Fruit fly (Drosophila melanogaster) whole organism, adult: ENCODE data around the gene zfh2.

Experiments
- CG11617 ChIP-seq: fragments of 200-800 bp; sonication (Bioruptor generic); optimal IDR thresholded peaks from 2 replicates; lab custom pipeline; 2017; ENCODE audit warnings: mild to moderate bottlenecking, missing biosample characterization, missing genetic modification reagents, missing genetic modification characterization
- CG12768 ChIP-seq: fragments of 200-800 bp; sonication (Bioruptor generic); optimal IDR thresholded peaks from 2 replicates; lab custom pipeline; 2017; ENCODE audit warnings: missing biosample characterization, missing genetic modification characterization, mild to moderate bottlenecking, moderate library complexity, missing genetic modification reagents
- CG1620 ChIP-seq: fragments of 200-800 bp; sonication (Bioruptor generic); optimal IDR thresholded peaks from 2 replicates; lab custom pipeline; 2016; ENCODE audit warnings: missing biosample characterization, missing genetic modification characterization
- CG33017 ChIP-seq: fragments of 200-800 bp; sonication (Bioruptor generic); optimal IDR thresholded peaks from 2 replicates; lab custom pipeline; 2018; ENCODE audit warnings: missing biosample characterization, mild to moderate bottlenecking, missing genetic modification characterization, moderate library complexity
- CG5204 ChIP-seq: fragments of 200-800 bp; sonication (Bioruptor generic); optimal IDR thresholded peaks from 2 replicates; lab custom pipeline; 2016; ENCODE audit warnings: missing biosample characterization, missing genetic modification characterization
- CG7101 ChIP-seq: fragments of 200-800 bp; sonication (Bioruptor generic); optimal IDR thresholded peaks from 2 replicates; lab custom pipeline; 2018; ENCODE audit warnings: missing biosample characterization, mild to moderate bottlenecking, missing genetic modification characterization, moderate library complexity
- Clk ChIP-seq: fragments of 200-800 bp; sonication (Bioruptor generic); optimal IDR thresholded peaks from 2 replicates; lab custom pipeline; 2017; ENCODE audit warnings: missing biosample characterization, missing genetic modification characterization
- Crg-1 ChIP-seq: fragments of 200-800 bp; sonication (Bioruptor generic); optimal IDR thresholded peaks from 2 replicates; lab custom pipeline; 2016; ENCODE audit warnings: missing biosample characterization, missing genetic modification characterization
- Hr96 ChIP-seq: fragments of 200-800 bp; sonication (Bioruptor generic); optimal IDR thresholded peaks from 2 replicates; lab custom pipeline; 2016; ENCODE audit warnings: missing biosample characterization, missing genetic modification characterization
- Mnt ChIP-seq: fragments of 200-800 bp; sonication (Bioruptor generic); optimal IDR thresholded peaks from 2 replicates; lab custom pipeline; 2016; ENCODE audit warnings: missing biosample characterization, mild to moderate bottlenecking, missing genetic modification characterization
- bab1 ChIP-seq: fragments of 200-800 bp; sonication (Bioruptor generic); optimal IDR thresholded peaks from 3 replicates; lab custom pipeline; 2019; ENCODE audit warnings: missing biosample characterization, mild to moderate bottlenecking, missing genetic modification characterization, moderate library complexity
- cic ChIP-seq: fragments of 200-800 bp; sonication (Bioruptor generic); optimal IDR thresholded peaks from 2 replicates; lab custom pipeline; 2017; ENCODE audit warnings: missing biosample characterization, mild to moderate bottlenecking, missing genetic modification characterization, moderate library complexity
- cnc ChIP-seq, 2 experiments: fragments of >200 bp; optimal IDR thresholded peaks; 2 replicates each; lab custom pipeline; 2017
- kay ChIP-seq: fragments of 200-800 bp; sonication (Bioruptor generic); peaks from one replicate; lab custom pipeline; 2016; ENCODE audit warnings: missing biosample characterization, missing genetic modification characterization, borderline replicate concordance
- ovo ChIP-seq: fragments of 200-800 bp; sonication (Bioruptor generic); optimal IDR thresholded peaks from 2 replicates; lab custom pipeline; 2016; ENCODE audit warnings: missing biosample characterization, missing genetic modification characterization
- pad ChIP-seq: fragments of 200-800 bp; sonication (Bioruptor generic); optimal IDR thresholded peaks from 3 replicates; lab custom pipeline; 2017; ENCODE audit warnings: missing biosample characterization, missing genetic modification characterization, mild to moderate bottlenecking, moderate library complexity, missing genetic modification reagents
- tj ChIP-seq: fragments of 200-800 bp; sonication (Bioruptor generic); optimal IDR thresholded peaks from 3 replicates; lab custom pipeline; 2017; ENCODE audit warnings: missing biosample characterization, mild to moderate bottlenecking, missing genetic modification characterization, moderate library complexity
- toe ChIP-seq: fragments of 200-800 bp; sonication (Bioruptor generic); optimal IDR thresholded peaks from 2 replicates; lab custom pipeline; 2016; ENCODE audit warnings: missing biosample characterization, missing genetic modification characterization

Gene zfh2

DNA sequence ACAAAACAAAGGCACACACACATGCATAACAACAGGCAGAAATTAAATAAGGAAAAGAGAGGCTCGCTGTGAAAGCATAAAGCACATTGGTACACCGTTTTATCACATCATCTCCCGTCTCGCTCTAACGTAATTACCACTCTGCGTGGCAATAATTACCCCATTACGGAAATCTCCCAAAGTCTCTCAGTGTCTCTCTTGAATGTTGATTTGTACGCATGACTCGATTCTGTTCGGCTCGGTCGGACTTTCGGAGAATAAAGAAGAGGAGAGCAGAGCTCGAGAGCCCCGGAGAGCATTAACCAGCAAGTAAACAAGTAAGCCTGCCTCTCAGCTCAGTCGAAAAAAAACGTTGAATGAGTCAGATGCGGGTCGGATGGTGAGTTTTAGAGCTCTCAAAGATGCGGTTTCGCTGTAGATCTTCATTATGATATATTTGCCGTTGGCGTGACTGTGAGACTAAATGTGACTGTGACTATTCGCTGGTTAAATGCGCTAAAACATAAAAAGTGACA is at the start of gene zfh2:
Gene zfh2 (plus strand): TSS at position 332 of the 515 bp plus-strand sequence.
- TF ChIP-seq pad, result peak; percentile 52
- no peak for TF ChIP-seq tj (GFP tag; lab: Kevin White, UChicago)

DNA sequence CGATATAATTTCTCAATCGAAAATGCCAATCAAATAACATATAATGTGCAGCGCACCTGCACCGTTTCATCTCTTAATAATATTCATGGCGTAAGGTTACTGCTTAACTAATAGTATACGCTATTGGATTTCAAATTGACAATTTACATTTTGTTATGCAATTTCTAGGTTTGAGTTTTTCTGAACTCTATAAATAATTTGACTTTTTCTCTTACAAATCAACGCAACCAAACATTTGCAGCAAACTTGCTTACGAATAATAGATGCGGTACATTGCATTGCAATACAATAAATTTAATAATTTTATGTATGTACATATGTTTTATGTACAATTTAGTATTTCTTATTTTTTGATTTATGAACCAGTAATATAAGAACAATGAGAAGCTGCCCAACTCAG is 48.3 kb upstream of the zfh2 start:
- peak; percentile 90 for TF ChIP-seq kay
- TF ChIP-seq bab1 (GFP tag; lab: Kevin White, UChicago), result no peak

DNA sequence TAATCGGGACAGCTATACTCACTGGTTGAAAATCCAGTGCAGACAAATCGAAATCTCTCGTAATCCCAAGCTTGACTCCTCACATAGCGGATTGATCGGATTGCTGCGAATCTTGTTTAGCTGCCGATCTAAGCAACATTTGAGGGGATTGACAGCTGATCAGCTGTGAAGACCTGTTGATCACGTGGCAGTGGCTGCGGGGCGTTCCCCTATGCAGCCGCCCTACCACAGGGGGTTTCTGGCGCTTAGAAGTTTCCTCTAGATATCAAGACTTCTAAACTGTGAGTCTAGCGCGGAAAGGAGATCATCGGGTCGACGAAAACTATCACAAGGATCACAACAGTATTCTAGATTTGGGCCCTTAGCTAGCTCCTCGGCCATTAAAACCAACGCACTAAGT is 43.0 kb upstream of the zfh2 start:
- TF ChIP-seq Hr96 (no peak), CG12768 (GFP tag; lab: Kevin White, UChicago) (no peak), CG5204 (GFP tag; lab: Kevin White, UChicago) (no peak), ovo (GFP tag; lab: Kevin White, UChicago) (no peak), CG1620 (GFP tag; lab: Kevin White, UChicago) (no peak), CG33017 (tag; lab: Kevin White, UChicago) (no peak)

DNA sequence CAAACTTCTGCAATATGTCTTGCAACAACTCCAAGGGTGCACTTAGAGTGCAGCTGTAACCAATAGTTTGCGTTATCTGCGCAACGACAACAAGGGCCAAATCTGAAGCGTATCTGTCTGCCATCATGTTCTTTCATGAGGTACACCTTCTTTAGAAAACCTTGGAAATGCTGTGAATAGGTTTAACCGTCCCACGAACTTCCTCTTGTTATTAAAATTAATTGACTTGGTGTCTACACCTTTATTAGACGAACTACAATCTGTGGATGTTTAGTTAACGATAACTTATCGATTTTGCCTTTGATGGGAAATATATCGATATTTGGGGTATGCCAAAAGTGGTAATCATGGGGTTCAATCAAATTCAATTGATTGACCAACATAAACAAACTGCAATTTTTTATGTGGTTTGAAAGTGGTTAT is 35.1 kb upstream of the zfh2 start, which contains the start of gene Taf3:
Gene Taf3 (minus strand): TSS at position 286 of the 423 bp plus-strand sequence.
- TF ChIP-seq bab1 (GFP tag; lab: Kevin White, UChicago) (peak; percentile 66), tj (GFP tag; lab: Kevin White, UChicago) (no peak), Crg-1 (GFP tag; lab: Kevin White, UChicago) (no peak), CG11617 (GFP tag; lab: Kevin White, UChicago) (no peak), CG12768 (GFP tag; lab: Kevin White, UChicago) (peak; percentile 16)

DNA sequence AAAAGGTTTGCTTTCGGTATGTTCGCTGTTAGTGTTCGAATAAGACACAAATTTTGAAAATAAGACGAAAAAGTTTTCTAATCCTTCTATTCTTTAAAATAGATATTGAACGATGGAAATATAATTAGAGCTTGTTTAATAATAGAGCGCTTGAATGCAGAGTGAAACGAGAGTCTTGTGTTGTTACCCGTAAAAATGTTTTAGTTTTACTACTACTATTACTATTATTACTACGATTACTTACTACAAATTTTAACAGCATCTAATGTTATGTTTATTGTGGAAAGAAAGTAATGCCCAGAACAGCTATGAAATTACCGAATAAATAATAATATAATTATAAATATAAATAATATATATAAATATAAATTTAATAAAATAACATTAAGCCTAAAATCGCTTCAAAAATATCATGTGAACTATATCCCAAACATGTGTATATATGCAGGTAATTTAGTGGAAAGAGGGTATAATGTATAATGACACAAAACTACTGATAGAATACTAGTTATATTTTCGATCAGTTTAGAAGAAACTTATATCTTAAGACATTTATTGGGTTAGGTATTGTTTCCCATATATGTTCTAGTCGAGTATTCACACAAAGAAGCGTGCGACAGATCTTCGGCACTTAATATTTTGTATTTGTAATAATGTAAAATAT is 34.5 kb upstream of the zfh2 start, which contains the start of gene CG33941:
Gene CG33941 (plus strand): TSS at position 522 of the 664 bp plus-strand sequence.
- TF ChIP-seq toe (GFP tag; lab: Kevin White, UChicago), result no peak
- TF ChIP-seq ovo (GFP tag; lab: Kevin White, UChicago), result no peak
- peak; percentile 20 for TF ChIP-seq bab1 (GFP tag; lab: Kevin White, UChicago)
- TF ChIP-seq kay, result no peak
- no peak for TF ChIP-seq cic
- TF ChIP-seq CG7101 (tag; lab: Kevin White, UChicago), result peak; percentile 5
- no peak for TF ChIP-seq pad
- no peak for TF ChIP-seq CG5204 (GFP tag; lab: Kevin White, UChicago)
- TF ChIP-seq cnc (optimal IDR thresholded peaks at IDR 0.05; lab: Kevin White, UChicago), result no peak
- TF ChIP-seq tj (GFP tag; lab: Kevin White, UChicago), result no peak
- no peak for TF ChIP-seq Hr96

DNA sequence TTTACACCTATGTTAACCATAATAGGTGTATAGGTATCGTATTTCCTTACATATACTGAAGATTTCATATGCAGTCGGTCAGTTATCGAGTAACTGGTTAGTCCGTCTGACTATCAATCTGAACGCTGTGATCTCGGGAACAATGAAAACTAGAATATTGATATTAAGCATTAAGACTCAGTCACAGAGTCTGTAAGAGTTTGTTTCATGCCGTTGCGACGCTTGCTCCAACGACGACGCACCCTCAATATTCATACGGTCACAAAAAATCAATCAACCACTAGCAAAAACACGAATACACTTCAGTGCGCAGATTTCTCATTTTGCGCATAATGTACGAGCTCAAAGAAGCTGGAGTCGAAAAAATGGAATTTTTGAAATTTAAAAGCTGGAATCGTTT is 33.6 kb upstream of the zfh2 start:
- no peak for TF ChIP-seq Clk
- no peak for TF ChIP-seq Mnt
- TF ChIP-seq CG5204 (GFP tag; lab: Kevin White, UChicago), result no peak
- TF ChIP-seq cnc (optimal IDR thresholded peaks at IDR 0.05; lab: Kevin White, UChicago), result no peak
- no peak for TF ChIP-seq bab1 (GFP tag; lab: Kevin White, UChicago)

DNA sequence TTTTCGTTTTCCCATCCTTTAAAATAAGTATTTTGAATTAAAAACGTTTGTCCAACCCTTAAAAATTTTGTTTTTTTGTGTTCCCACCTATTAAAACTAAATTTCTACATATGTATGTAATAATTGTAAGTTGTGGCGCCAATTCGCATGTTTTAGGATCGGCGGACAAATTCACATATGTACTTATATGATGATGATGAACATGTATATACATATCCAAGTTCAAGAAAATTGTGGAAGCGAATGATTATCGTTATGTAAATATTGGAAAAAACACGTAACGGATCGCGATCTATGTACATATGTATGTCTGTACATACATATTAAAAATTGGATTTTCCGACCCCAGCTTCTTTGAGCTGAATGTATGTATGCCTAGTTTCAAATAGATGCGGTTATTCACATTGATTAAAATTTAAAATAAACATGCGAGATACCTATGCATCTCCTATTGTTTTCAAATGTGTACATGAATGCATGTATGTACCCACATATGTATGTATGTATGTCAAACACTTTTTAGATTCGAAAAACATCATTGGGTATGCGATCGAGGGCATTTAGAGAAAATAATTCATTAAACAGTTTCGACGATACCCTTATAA is 32.9 kb upstream of the zfh2 start:
- no peak for TF ChIP-seq pad
- TF ChIP-seq cnc (optimal IDR thresholded peaks at IDR 0.05; lab: Kevin White, UChicago), result no peak
- peak; percentile 92 for TF ChIP-seq kay
- no peak for TF ChIP-seq tj (GFP tag; lab: Kevin White, UChicago)
- TF ChIP-seq CG1620 (GFP tag; lab: Kevin White, UChicago), result no peak
- no peak for TF ChIP-seq bab1 (GFP tag; lab: Kevin White, UChicago)

DNA sequence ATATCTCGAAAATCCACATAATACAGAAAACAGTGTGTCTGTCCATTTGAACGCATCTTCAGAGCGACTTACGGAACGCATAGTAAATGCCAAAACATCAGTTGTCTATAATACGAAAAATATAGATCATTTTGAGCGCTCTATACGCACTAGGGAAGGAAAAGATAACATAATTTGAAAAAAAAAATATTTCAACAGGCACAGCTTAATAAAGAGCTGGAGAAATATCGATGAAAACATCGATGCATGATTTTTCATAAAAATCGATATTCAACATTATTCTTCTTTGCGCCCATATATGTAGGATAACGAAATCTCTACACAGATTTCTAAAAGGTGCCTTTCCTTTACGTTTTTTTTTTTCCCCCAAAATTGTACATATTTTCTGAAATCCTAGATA is 19.9 kb upstream of the zfh2 start:
- TF ChIP-seq Hr96, result no peak
- TF ChIP-seq cic, result no peak
- TF ChIP-seq cnc (optimal IDR thresholded peaks at IDR 0.05; lab: Kevin White, UChicago), result no peak

DNA sequence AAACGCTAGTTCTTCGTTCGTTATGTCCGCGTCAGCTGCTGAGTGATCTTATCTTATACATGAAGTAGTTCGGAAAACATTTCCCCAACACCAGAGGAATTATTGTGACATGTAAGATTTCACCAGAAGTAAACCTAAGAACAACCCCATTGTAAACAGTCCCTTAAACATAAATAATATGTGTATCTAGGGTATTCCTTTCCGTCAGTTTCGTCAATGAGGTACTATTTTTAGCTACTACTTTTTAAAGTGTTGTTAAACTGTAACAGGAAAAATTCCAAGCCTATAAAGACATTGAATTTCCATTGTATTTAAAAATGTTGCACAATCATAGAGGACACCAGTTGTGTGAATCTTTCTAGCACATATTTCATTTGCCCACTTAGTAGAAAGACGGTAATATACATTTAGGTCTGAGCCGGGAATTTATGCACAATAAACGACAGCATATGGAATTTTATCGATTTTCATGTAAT is 18.9 kb upstream of the zfh2 start:
- TF ChIP-seq CG33017 (tag; lab: Kevin White, UChicago) (no peak), CG1620 (GFP tag; lab: Kevin White, UChicago) (no peak), ovo (GFP tag; lab: Kevin White, UChicago) (no peak), Clk (no peak), cic (no peak), CG5204 (GFP tag; lab: Kevin White, UChicago) (no peak), Mnt (no peak), Crg-1 (GFP tag; lab: Kevin White, UChicago) (peak; percentile 26)
